Worm (Caenorhabditis elegans) whole organism, midembryonic: ENCODE data around the gene F22B7.9.
A peak's percentile ranks its signal among the peaks of the same experiment; 100 is the strongest.

ENCODE experiments used
- T22C8.4 ChIP-seq: fragments of 200-800 bp; sonication (Bioruptor generic); IDR thresholded peaks from 2 replicates; pipeline ENCODE4 v1.3.6; 2022; ENCODE audit warnings: missing genetic modification characterization, missing compliant biosample characterization
- cog-1 ChIP-seq: sonication (generic microtip); optimal IDR thresholded peaks from 2 replicates; lab custom pipeline; 2016; ENCODE audit warnings: missing genetic modification characterization, missing compliant biosample characterization
- flt-1 ChIP-seq: fragments of 200-800 bp; sonication (Bioruptor generic); IDR thresholded peaks from 2 replicates; pipeline ENCODE4 v1.3.6; 2022; ENCODE audit warnings: missing genetic modification characterization, missing compliant biosample characterization
- klf-2 ChIP-seq: fragments of 200-800 bp; sonication (Bioruptor generic); conservative IDR thresholded peaks from 2 replicates; pipeline ENCODE4 v1.3.6; 2022; ENCODE audit warnings: missing genetic modification reagents, missing genetic modification characterization, missing compliant biosample characterization
- med-1 ChIP-seq: sonication (generic microtip); optimal IDR thresholded peaks from 2 replicates; lab custom pipeline; 2017; ENCODE audit warnings: missing genetic modification characterization, mild to moderate bottlenecking, missing compliant biosample characterization, antibody characterized with exemption, missing genetic modification reagents; ENCODE audit not compliant: insufficient read depth
- ref-1 ChIP-seq: fragments of 200-800 bp; sonication (Bioruptor generic); conservative IDR thresholded peaks from 2 replicates; pipeline ENCODE4 v1.3.6; 2022; ENCODE audit warnings: missing genetic modification reagents, missing genetic modification characterization, missing compliant biosample characterization
- tab-1 ChIP-seq: fragments of 200-800 bp; sonication (Bioruptor generic); IDR thresholded peaks from 2 replicates; pipeline ENCODE4 v1.3.6; 2022; ENCODE audit warnings: missing genetic modification characterization, missing compliant biosample characterization
- ztf-23 ChIP-seq: fragments of 200-800 bp; sonication (Bioruptor generic); IDR thresholded peaks from 2 replicates; pipeline ENCODE4 v1.3.6; 2022; ENCODE audit warnings: missing genetic modification reagents, missing genetic modification characterization, missing compliant biosample characterization
- ztf-29 ChIP-seq: fragments of 200-800 bp; sonication (Bioruptor generic); IDR thresholded peaks from 2 replicates; pipeline ENCODE4 v1.3.6; 2022; ENCODE audit warnings: missing genetic modification reagents, missing genetic modification characterization, missing compliant biosample characterization

F22B7.9 gene

ce11 chrIII:8663143-8663542 lies 9.4 kb upstream of the F22B7.9 start:
- TF ChIP-seq cog-1 (no peak), tab-1 (no peak), med-1 (GFP tag; lab: Kevin White, UChicago) (no peak), T22C8.4 (GFP tag; lab: Robert Waterston, UW) (no peak), flt-1 (GFP tag; lab: Robert Waterston, UW) (no peak), ztf-29 (GFP tag; lab: Robert Waterston, UW) (no peak), ztf-23 (no peak)

- TF ChIP-seq cog-1 (no peak), tab-1 (no peak), klf-2 (GFP tag; lab: Robert Waterston, UW) (no peak), med-1 (GFP tag; lab: Kevin White, UChicago) (no peak), ztf-23 (no peak), flt-1 (GFP tag; lab: Robert Waterston, UW) (no peak), ref-1 (no peak), ztf-29 (GFP tag; lab: Robert Waterston, UW) (no peak), T22C8.4 (GFP tag; lab: Robert Waterston, UW) (no peak)
Measured at ce11 chrIII:8658367-8658761, 4.6 kb upstream of the F22B7.9 start.

DNA sequence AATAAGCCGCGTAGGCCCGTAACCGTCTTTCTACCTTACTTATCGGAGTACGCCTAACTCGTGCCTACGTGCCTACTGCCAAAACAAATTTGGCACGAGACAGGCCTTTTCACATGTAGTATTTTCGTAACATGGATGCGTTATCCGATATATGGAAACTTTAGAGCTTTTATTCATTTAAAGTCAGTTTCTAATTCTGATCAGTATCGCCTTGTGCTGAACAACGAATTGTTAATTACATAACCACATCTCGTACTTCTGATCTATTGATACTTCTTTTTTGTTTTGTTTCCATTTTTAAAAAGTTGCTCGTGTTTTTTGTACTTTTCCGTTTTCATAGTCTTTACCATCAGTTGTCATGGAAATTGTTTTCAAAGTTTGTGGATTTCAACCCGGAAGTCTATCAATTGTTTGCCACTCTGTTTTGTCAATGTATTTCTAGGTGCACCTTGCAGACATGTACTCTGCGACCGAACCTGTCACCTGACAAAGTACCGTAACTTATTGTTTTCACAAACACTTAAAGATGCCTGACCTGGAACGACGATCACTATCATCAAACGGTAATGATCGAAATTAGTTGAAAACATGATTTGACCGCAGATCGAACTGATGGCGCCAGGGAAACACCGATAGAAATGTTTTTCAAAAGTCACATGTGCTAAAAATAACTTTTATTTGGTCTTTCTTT lies 4.1 kb upstream of the F22B7.9 start:
- TF ChIP-seq flt-1 (GFP tag; lab: Robert Waterston, UW) (no peak), med-1 (GFP tag; lab: Kevin White, UChicago) (no peak), T22C8.4 (GFP tag; lab: Robert Waterston, UW) (no peak), klf-2 (GFP tag; lab: Robert Waterston, UW) (no peak), ref-1 (no peak), ztf-29 (GFP tag; lab: Robert Waterston, UW) (no peak), cog-1 (no peak), ztf-23 (no peak), tab-1 (no peak)

DNA sequence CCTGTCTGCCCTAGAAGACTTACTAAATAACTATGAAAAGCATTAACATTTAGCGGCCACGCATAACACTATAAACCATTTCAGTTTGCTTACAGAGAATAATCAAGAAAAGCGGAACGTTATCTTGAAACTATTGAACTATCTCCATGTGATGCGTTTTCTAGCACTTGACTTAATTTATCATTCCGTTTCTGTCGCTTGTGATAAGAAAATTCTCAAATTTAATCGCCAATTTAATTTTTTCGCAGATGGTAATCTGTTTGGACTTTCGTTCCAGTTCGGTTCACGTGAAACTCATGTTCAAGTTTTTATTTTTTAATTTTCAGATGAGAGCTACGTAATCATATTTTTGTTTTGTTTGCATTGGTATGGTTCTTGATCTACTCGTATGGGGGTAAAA lies 3.2 kb upstream of the F22B7.9 start:
- TF ChIP-seq tab-1 (no peak), flt-1 (GFP tag; lab: Robert Waterston, UW) (no peak), cog-1 (no peak), ztf-29 (GFP tag; lab: Robert Waterston, UW) (no peak), med-1 (GFP tag; lab: Kevin White, UChicago) (no peak), T22C8.4 (GFP tag; lab: Robert Waterston, UW) (no peak), ztf-23 (no peak), klf-2 (GFP tag; lab: Robert Waterston, UW) (no peak)

- no peak for TF ChIP-seq T22C8.4 (GFP tag; lab: Robert Waterston, UW)
- TF ChIP-seq ztf-23: no peak
- TF ChIP-seq ztf-29 (GFP tag; lab: Robert Waterston, UW): no peak
- TF ChIP-seq ref-1: no peak
- TF ChIP-seq flt-1 (GFP tag; lab: Robert Waterston, UW): no peak
- TF ChIP-seq med-1 (GFP tag; lab: Kevin White, UChicago): no peak
Measured at ce11 chrIII:8656055-8656454, 2.3 kb upstream of the F22B7.9 start.

ce11 chrIII:8655412-8655811 lies 1.7 kb upstream of the F22B7.9 start:
- no peak for TF ChIP-seq ztf-29 (GFP tag; lab: Robert Waterston, UW)
- no peak for TF ChIP-seq med-1 (GFP tag; lab: Kevin White, UChicago)
- no peak for TF ChIP-seq ref-1
- TF ChIP-seq tab-1: no peak
- TF ChIP-seq flt-1 (GFP tag; lab: Robert Waterston, UW): no peak
- TF ChIP-seq cog-1: no peak
- TF ChIP-seq klf-2 (GFP tag; lab: Robert Waterston, UW): no peak

- TF ChIP-seq cog-1 (no peak), ref-1 (no peak), tab-1 (no peak), flt-1 (GFP tag; lab: Robert Waterston, UW) (no peak), T22C8.4 (GFP tag; lab: Robert Waterston, UW) (no peak), ztf-23 (no peak), ztf-29 (GFP tag; lab: Robert Waterston, UW) (no peak), med-1 (GFP tag; lab: Kevin White, UChicago) (no peak), klf-2 (GFP tag; lab: Robert Waterston, UW) (no peak)
Measured at ce11 chrIII:8654400-8654980, 765 bp upstream of the F22B7.9 start.

ce11 chrIII:8653457-8653856 lies 268 bp downstream of the F22B7.9 start:
- TF ChIP-seq tab-1: no peak
- TF ChIP-seq med-1 (GFP tag; lab: Kevin White, UChicago): no peak
- TF ChIP-seq cog-1: no peak
- TF ChIP-seq ztf-29 (GFP tag; lab: Robert Waterston, UW): no peak
- TF ChIP-seq ztf-23: no peak
- no peak for TF ChIP-seq klf-2 (GFP tag; lab: Robert Waterston, UW)
- TF ChIP-seq flt-1 (GFP tag; lab: Robert Waterston, UW): no peak
- no peak for TF ChIP-seq ref-1
- no peak for TF ChIP-seq T22C8.4 (GFP tag; lab: Robert Waterston, UW)

ce11 chrIII:8652922-8653321 lies 803 bp downstream of the F22B7.9 start:
- TF ChIP-seq med-1 (GFP tag; lab: Kevin White, UChicago) (peak; percentile 24), ref-1 (peak; percentile 45; the same call in 1 of the 2 replicates), tab-1 (peak; percentile 79; the same call in 1 of the 2 replicates), ztf-29 (GFP tag; lab: Robert Waterston, UW) (peak; percentile 62; the same call in 1 of the 2 replicates), T22C8.4 (GFP tag; lab: Robert Waterston, UW) (peak; percentile 39; the same call in 1 of the 2 replicates), flt-1 (GFP tag; lab: Robert Waterston, UW) (peak; percentile 85), klf-2 (GFP tag; lab: Robert Waterston, UW) (peak; percentile 69; the same call in 1 of the 2 replicates), cog-1 (no peak), ztf-23 (peak; percentile 75)
